Fruit fly (Drosophila melanogaster) whole organism, embryonic: ENCODE data around the gene Ubi-p5E.

Experiments
- CG10147 ChIP-seq: fragments of 200-800 bp; sonication (Bioruptor generic); optimal IDR thresholded peaks from 2 replicates; lab custom pipeline; 2019; ENCODE audit warnings: missing biosample characterization, mild to moderate bottlenecking, missing genetic modification characterization, moderate library complexity
- CG1024 ChIP-seq: fragments of 200-800 bp; sonication (Bioruptor generic); IDR thresholded peaks from 2 replicates; pipeline ENCODE4 v1.3.6; 2022; ENCODE audit warnings: missing biosample characterization, missing genetic modification characterization
- CG11504 ChIP-seq: fragments of 200-800 bp; sonication (Bioruptor generic); optimal IDR thresholded peaks from 3 replicates; lab custom pipeline; 2019; ENCODE audit warnings: missing biosample characterization, mild to moderate bottlenecking, missing genetic modification characterization, moderate library complexity
- CG11695 ChIP-seq: fragments of 200-800 bp; sonication (Bioruptor generic); IDR thresholded peaks from 3 replicates; pipeline ENCODE4 v1.3.6; 2022; ENCODE audit warnings: missing biosample characterization, missing genetic modification characterization
- CG12299 ChIP-seq: fragments of 200-800 bp; sonication (Bioruptor generic); optimal IDR thresholded peaks from 2 replicates; lab custom pipeline; 2018; ENCODE audit warnings: missing biosample characterization, mild to moderate bottlenecking, missing genetic modification characterization
- CG12659 ChIP-seq: fragments of 200-800 bp; sonication (Bioruptor generic); optimal IDR thresholded peaks from 3 replicates; lab custom pipeline; 2017; ENCODE audit warnings: mild to moderate bottlenecking, missing biosample characterization, missing genetic modification reagents, missing genetic modification characterization
- CG13775 ChIP-seq: fragments of 200-800 bp; sonication (Bioruptor generic); optimal IDR thresholded peaks from 3 replicates; lab custom pipeline; 2017; ENCODE audit warnings: missing biosample characterization, mild to moderate bottlenecking, missing genetic modification characterization
- CG16813 ChIP-seq: fragments of 200-800 bp; sonication (Bioruptor generic); IDR thresholded peaks from 3 replicates; pipeline ENCODE4 v1.3.6; 2022; ENCODE audit warnings: missing biosample characterization, missing genetic modification characterization; ENCODE audit not compliant: partially characterized antibody
- CG17612 ChIP-seq: fragments of 200-800 bp; sonication (Bioruptor generic); IDR thresholded peaks from 2 replicates; pipeline ENCODE4 v1.3.6; 2022; ENCODE audit warnings: missing biosample characterization, missing genetic modification characterization
- CG1792 ChIP-seq: fragments of 200-800 bp; sonication (Bioruptor generic); optimal IDR thresholded peaks from 2 replicates; lab custom pipeline; 2016; ENCODE audit warnings: missing biosample characterization, missing genetic modification characterization
- CG18262 ChIP-seq: fragments of 200-800 bp; optimal IDR thresholded peaks from 3 replicates; lab custom pipeline; 2019; ENCODE audit warnings: missing biosample characterization, mild to moderate bottlenecking, missing genetic modification characterization, moderate library complexity
- CG1832 ChIP-seq: fragments of 200-800 bp; sonication (Bioruptor generic); optimal IDR thresholded peaks from 2 replicates; lab custom pipeline; 2017; ENCODE audit warnings: missing biosample characterization, mild to moderate bottlenecking, missing genetic modification characterization, inconsistent platforms
- CG2678 ChIP-seq: fragments of 200-800 bp; sonication (Bioruptor generic); optimal IDR thresholded peaks from 3 replicates; lab custom pipeline; 2019; ENCODE audit warnings: missing biosample characterization, mild to moderate bottlenecking, missing genetic modification characterization, moderate library complexity
- CG31441 ChIP-seq: fragments of 200-800 bp; sonication (Bioruptor generic); IDR thresholded peaks from 2 replicates; pipeline ENCODE4 v1.3.6; 2022; ENCODE audit warnings: missing biosample characterization, missing genetic modification characterization
- CG3838 ChIP-seq: fragments of 200-800 bp; sonication (Bioruptor generic); optimal IDR thresholded peaks from 3 replicates; lab custom pipeline; 2016; ENCODE audit warnings: missing biosample characterization, missing genetic modification characterization
- CG43689 ChIP-seq: fragments of 200-800 bp; sonication (Bioruptor generic); IDR thresholded peaks from 2 replicates; pipeline ENCODE4 v1.3.6; 2022; ENCODE audit warnings: missing biosample characterization, missing genetic modification characterization
- CG8290 ChIP-seq, 3 experiments: fragments of 200-800 bp; sonication (Bioruptor generic); optimal IDR thresholded peaks; 2 replicates each; lab custom pipeline; 2016 to 2019; ENCODE audit warnings: missing biosample characterization in 3 of 3, missing genetic modification characterization in 3 of 3, mild to moderate bottlenecking in 2 of 3, moderate library complexity in 1 of 3
- CTCF ChIP-seq: fragments of 200-800 bp; sonication (Bioruptor generic); optimal IDR thresholded peaks from 2 replicates; lab custom pipeline; 2017; ENCODE audit warnings: missing biosample characterization, mild to moderate bottlenecking, missing genetic modification characterization, moderate library complexity
- Camta ChIP-seq: fragments of 200-800 bp; sonication (Bioruptor generic); optimal IDR thresholded peaks from 2 replicates; lab custom pipeline; 2016; ENCODE audit warnings: missing biosample characterization, missing genetic modification characterization
- CkIIα-i1 ChIP-seq: fragments of 200-800 bp; sonication (Bioruptor generic); IDR thresholded peaks from 2 replicates; pipeline ENCODE4 v1.3.6; 2022; ENCODE audit warnings: missing biosample characterization, missing genetic modification characterization
- CrebB ChIP-seq: fragments of 200-800 bp; sonication (Bioruptor generic); optimal IDR thresholded peaks from 3 replicates; lab custom pipeline; 2018; ENCODE audit warnings: missing biosample characterization, mild to moderate bottlenecking, missing genetic modification characterization
- D19A ChIP-seq: fragments of 200-800 bp; optimal IDR thresholded peaks from 3 replicates; lab custom pipeline; 2019; ENCODE audit warnings: missing biosample characterization, mild to moderate bottlenecking, missing genetic modification characterization, moderate library complexity
- E2f1 ChIP-seq: fragments of 200-800 bp; sonication (Bioruptor generic); IDR thresholded peaks from 2 replicates; pipeline ENCODE4 v1.3.6; 2022; ENCODE audit warnings: missing biosample characterization, missing genetic modification characterization
- HLH4C ChIP-seq: fragments of 200-800 bp; sonication (Bioruptor generic); IDR thresholded peaks from 3 replicates; pipeline ENCODE4 v1.3.6; 2022; ENCODE audit warnings: missing biosample characterization, missing genetic modification characterization; ENCODE audit not compliant: partially characterized antibody
- HLHmδ ChIP-seq: fragments of 200-800 bp; sonication (Bioruptor generic); optimal IDR thresholded peaks from 2 replicates; lab custom pipeline; 2018; ENCODE audit warnings: missing biosample characterization, mild to moderate bottlenecking, missing genetic modification characterization, moderate library complexity
- Lhr ChIP-seq: fragments of 200-800 bp; sonication (Bioruptor generic); optimal IDR thresholded peaks from 3 replicates; lab custom pipeline; 2017; ENCODE audit warnings: mild to moderate bottlenecking, missing biosample characterization, missing genetic modification reagents, missing genetic modification characterization
- Lpt ChIP-seq: fragments of >200 bp; optimal IDR thresholded peaks from 2 replicates; lab custom pipeline; 2018; ENCODE audit warnings: missing biosample characterization, missing genetic modification characterization
- Poxn ChIP-seq: fragments of 200-800 bp; sonication (Bioruptor generic); IDR thresholded peaks from 2 replicates; pipeline ENCODE4 v1.3.6; 2022; ENCODE audit warnings: missing biosample characterization, missing genetic modification characterization
- Stat92E ChIP-seq, 3 experiments: fragments of >200 bp in 2 of 3; fragments of 200-800 bp in 1 of 3; sonication (Bioruptor generic) in 1 of 3; optimal IDR thresholded peaks; 2 replicates each; lab custom pipeline; 2017 to 2019; ENCODE audit warnings: missing biosample characterization in 3 of 3, missing genetic modification characterization in 3 of 3, mild to moderate bottlenecking in 1 of 3, moderate library complexity in 1 of 3
- al ChIP-seq: fragments of 200-800 bp; sonication (Bioruptor generic); IDR thresholded peaks from 2 replicates; pipeline ENCODE4 v1.3.6; 2022; ENCODE audit warnings: missing biosample characterization, missing genetic modification characterization
- amos ChIP-seq: fragments of 200-800 bp; sonication (Bioruptor generic); IDR thresholded peaks from 2 replicates; pipeline ENCODE4 v1.3.6; 2022; ENCODE audit warnings: missing biosample characterization, missing genetic modification characterization; ENCODE audit not compliant: partially characterized antibody
- bbx ChIP-seq: fragments of 200-800 bp; sonication (Bioruptor generic); IDR thresholded peaks from 2 replicates; pipeline ENCODE4 v1.3.6; 2022; ENCODE audit warnings: missing biosample characterization, missing genetic modification characterization; ENCODE audit not compliant: partially characterized antibody
- cad ChIP-seq: fragments of >200 bp; optimal IDR thresholded peaks from 2 replicates; lab custom pipeline; 2017; ENCODE audit warnings: missing biosample characterization, missing genetic modification characterization
- crc ChIP-seq: fragments of 200-800 bp; sonication (Bioruptor generic); optimal IDR thresholded peaks from 2 replicates; lab custom pipeline; 2016; ENCODE audit warnings: missing biosample characterization, missing genetic modification characterization
- crol ChIP-seq: fragments of 200-800 bp; sonication (Bioruptor generic); IDR thresholded peaks from 2 replicates; pipeline ENCODE4 v1.3.6; 2022; ENCODE audit warnings: missing biosample characterization, missing genetic modification characterization
- dmrt99B ChIP-seq: fragments of 200-800 bp; sonication (Bioruptor generic); optimal IDR thresholded peaks from 2 replicates; lab custom pipeline; 2018; ENCODE audit warnings: missing biosample characterization, mild to moderate bottlenecking, missing genetic modification characterization, moderate library complexity
- en ChIP-seq: fragments of 200-800 bp; sonication (Bioruptor generic); optimal IDR thresholded peaks from 2 replicates; lab custom pipeline; 2016; ENCODE audit warnings: missing biosample characterization, missing genetic modification characterization
- gcm ChIP-seq: fragments of 200-800 bp; sonication (Bioruptor generic); optimal IDR thresholded peaks from 2 replicates; lab custom pipeline; 2019; ENCODE audit warnings: missing biosample characterization, mild to moderate bottlenecking, missing genetic modification characterization, moderate library complexity
- gfzf ChIP-seq: fragments of 200-800 bp; sonication (Bioruptor generic); optimal IDR thresholded peaks from 2 replicates; lab custom pipeline; 2016; ENCODE audit warnings: missing biosample characterization, mild to moderate bottlenecking, missing genetic modification characterization, moderate library complexity
- hbn ChIP-seq: fragments of 200-800 bp; sonication (Bioruptor generic); IDR thresholded peaks from 2 replicates; pipeline ENCODE4 v1.3.6; 2022; ENCODE audit warnings: missing biosample characterization, missing genetic modification characterization; ENCODE audit not compliant: partially characterized antibody
- knrl ChIP-seq: fragments of 200-800 bp; sonication (Bioruptor generic); IDR thresholded peaks from 3 replicates; pipeline ENCODE4 v1.3.6; 2022; ENCODE audit warnings: missing biosample characterization, missing genetic modification characterization; ENCODE audit not compliant: partially characterized antibody
- luna ChIP-seq: fragments of 200-800 bp; sonication (Bioruptor generic); optimal IDR thresholded peaks from 2 replicates; lab custom pipeline; 2016; ENCODE audit warnings: missing biosample characterization, missing genetic modification characterization
- mld ChIP-seq: fragments of 200-800 bp; sonication (Bioruptor generic); IDR thresholded peaks from 3 replicates; pipeline ENCODE4 v1.3.6; 2022; ENCODE audit warnings: missing biosample characterization, missing genetic modification characterization; ENCODE audit not compliant: partially characterized antibody
- nmo ChIP-seq: fragments of 200-800 bp; sonication (Bioruptor generic); optimal IDR thresholded peaks from 2 replicates; lab custom pipeline; 2018; ENCODE audit warnings: missing biosample characterization, mild to moderate bottlenecking, missing genetic modification characterization, moderate library complexity
- sd ChIP-seq: fragments of 200-800 bp; sonication (Bioruptor generic); optimal IDR thresholded peaks from 3 replicates; lab custom pipeline; 2018; ENCODE audit warnings: missing biosample characterization, mild to moderate bottlenecking, missing genetic modification characterization, moderate library complexity
- sisA ChIP-seq: fragments of 200-800 bp; sonication (Bioruptor generic); IDR thresholded peaks from 2 replicates; pipeline ENCODE4 v1.3.6; 2022; ENCODE audit warnings: missing biosample characterization, missing genetic modification characterization
- so ChIP-seq: fragments of 200-800 bp; sonication (Bioruptor generic); IDR thresholded peaks from 3 replicates; pipeline ENCODE4 v1.3.6; 2022; ENCODE audit warnings: missing biosample characterization, missing genetic modification characterization
- tin ChIP-seq: fragments of 200-800 bp; sonication (Bioruptor generic); optimal IDR thresholded peaks from 3 replicates; lab custom pipeline; 2016; ENCODE audit warnings: missing biosample characterization, missing genetic modification characterization
- unpg ChIP-seq: fragments of 200-800 bp; sonication (Bioruptor generic); optimal IDR thresholded peaks from 3 replicates; lab custom pipeline; 2018; ENCODE audit warnings: missing biosample characterization, mild to moderate bottlenecking, missing genetic modification characterization, moderate library complexity
- zf30C ChIP-seq: fragments of 200-800 bp; sonication (Bioruptor generic); optimal IDR thresholded peaks from 3 replicates; lab custom pipeline; 2018; ENCODE audit warnings: missing biosample characterization, mild to moderate bottlenecking, missing genetic modification characterization

Ubi-p5E gene

DNA sequence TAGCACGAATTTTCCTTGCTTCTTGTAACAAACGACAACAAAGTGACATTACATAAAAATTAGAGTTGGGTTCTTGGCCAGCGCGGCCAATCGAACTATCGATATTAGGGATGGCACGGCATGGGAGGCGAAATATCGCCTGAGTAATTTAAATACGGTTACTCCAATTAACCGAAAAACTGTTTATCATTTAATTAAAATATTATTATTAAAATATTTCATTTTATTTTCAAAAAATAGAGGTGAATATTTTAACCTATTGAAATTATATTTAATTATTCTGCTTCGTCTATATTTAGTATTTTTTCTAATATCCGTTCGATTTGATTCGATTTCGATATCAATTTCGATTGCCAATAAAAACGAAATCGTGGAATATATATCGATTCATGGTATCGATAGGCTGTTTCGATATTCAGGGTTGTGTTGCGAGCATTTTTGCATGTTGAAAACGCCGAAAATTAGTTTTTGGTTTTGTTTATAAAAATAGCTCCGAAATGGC is 24.0 kb downstream of the Ubi-p5E start, which contains the start of the genes Rbcn-3A and Spx (continued):
- no peak for TF ChIP-seq E2f1 (GFP tag; lab: Robert Waterston, UW)
- TF ChIP-seq CG11504 = peak; percentile 24
- peak; percentile 34 for TF ChIP-seq CG2678 (tag; lab: Kevin White, UChicago)
- no peak for TF ChIP-seq dmrt99B (tag; lab: Kevin White, UChicago)
- TF ChIP-seq CG11695 (GFP tag; lab: Robert Waterston, UW) = no peak
- TF ChIP-seq CG8290 (GFP tag; optimal IDR thresholded peaks at IDR 0.05; lab: Kevin White, UChicago) = no peak
- TF ChIP-seq CG8290 (tag; optimal IDR thresholded peaks at IDR 0.05; lab: Kevin White, UChicago) = no peak
- no peak for TF ChIP-seq Camta (GFP tag; lab: Kevin White, UChicago)
- peak; percentile 36; the same call in 1 of the 2 replicates for TF ChIP-seq CG31441 (GFP tag; lab: Robert Waterston, UW)
- TF ChIP-seq crc = no peak
- peak; percentile 79 for TF ChIP-seq bbx (GFP tag; lab: Robert Waterston, UW)
- no peak for TF ChIP-seq crol (GFP tag; lab: Robert Waterston, UW)
- peak; percentile 63 for TF ChIP-seq CG12659 (GFP tag; lab: Kevin White, UChicago)
- no peak for TF ChIP-seq CG12299 (tag; lab: Kevin White, UChicago)
- peak; percentile 68 for TF ChIP-seq nmo (GFP tag; lab: Kevin White, UChicago)
- TF ChIP-seq CG43689 (GFP tag; lab: Robert Waterston, UW) = no peak
- TF ChIP-seq unpg (GFP tag; lab: Kevin White, UChicago) = no peak
- TF ChIP-seq Poxn (GFP tag; lab: Robert Waterston, UW) = no peak
- no peak for TF ChIP-seq CG1024
- no peak for TF ChIP-seq cad
- TF ChIP-seq zf30C (GFP tag; lab: Kevin White, UChicago) = no peak
- peak; percentile 78 for TF ChIP-seq hbn (GFP tag; lab: Robert Waterston, UW)
- TF ChIP-seq Lhr (GFP tag; lab: Kevin White, UChicago) = peak; percentile 19
- TF ChIP-seq CrebB (tag; lab: Kevin White, UChicago) = no peak
- TF ChIP-seq CG16813 = peak; percentile 90
- TF ChIP-seq en (GFP tag; lab: Kevin White, UChicago) = no peak
- peak; percentile 93 for TF ChIP-seq knrl (GFP tag; lab: Robert Waterston, UW)
- peak; percentile 21 for TF ChIP-seq D19A (tag; lab: Kevin White, UChicago)
- no peak for TF ChIP-seq CG17612 (GFP tag; lab: Robert Waterston, UW)
- no peak for TF ChIP-seq CkIIα-i1 (GFP tag; lab: Robert Waterston, UW)
- no peak for TF ChIP-seq CTCF (GFP tag; lab: Kevin White, UChicago)
- TF ChIP-seq CG1832 = no peak
- TF ChIP-seq CG10147 (GFP tag; lab: Kevin White, UChicago) = no peak
- TF ChIP-seq CG1792 (GFP tag; lab: Kevin White, UChicago) = no peak
- no peak for TF ChIP-seq sd (tag; lab: Kevin White, UChicago)
- no peak for TF ChIP-seq CG3838 (GFP tag; lab: Kevin White, UChicago)
- TF ChIP-seq mld (GFP tag; lab: Robert Waterston, UW) = peak; percentile 61; the same call in 2 of the 3 replicates
- peak; percentile 92 for TF ChIP-seq HLH4C (GFP tag; lab: Robert Waterston, UW)
- TF ChIP-seq amos (GFP tag; lab: Robert Waterston, UW) = peak; percentile 83
- TF ChIP-seq al = peak; percentile 23; the same call in 1 of the 2 replicates
- peak in 1 of 3 experiments; percentile 45 for TF ChIP-seq Stat92E (GFP tag; optimal IDR thresholded peaks at IDR 0.05; lab: Kevin White, UChicago)
- peak; percentile 38 for TF ChIP-seq CG18262
- TF ChIP-seq gfzf (GFP tag; lab: Kevin White, UChicago) = peak; percentile 16
- 0 out of 2 replicates have a peak, but pooled peaks have one; percentile 14 for TF ChIP-seq sisA (GFP tag; lab: Robert Waterston, UW)
- TF ChIP-seq so = no peak
- peak; percentile 32 for TF ChIP-seq CG13775 (GFP tag; lab: Kevin White, UChicago)
- no peak for TF ChIP-seq luna (GFP tag; lab: Kevin White, UChicago)
- TF ChIP-seq Lpt (GFP tag; lab: Kevin White, UChicago) = no peak
- TF ChIP-seq tin (GFP tag; lab: Kevin White, UChicago) = peak; percentile 6
- TF ChIP-seq HLHmδ (GFP tag; lab: Kevin White, UChicago) = no peak
- TF ChIP-seq gcm = peak; percentile 21
